Worm (Caenorhabditis elegans) whole organism, L4 larva: ENCODE measurements around the gene dpy-28.
"Not testable (repeated sequence)": the region's sequence is repeated elsewhere in the genome, so short reads cannot be mapped to it uniquely, and the experiment has no call there.

Experiments used
- F10B5.3 ChIP-seq: sonication (generic microtip); optimal IDR thresholded peaks from 2 replicates; lab custom pipeline; 2016; ENCODE audit warnings: mild to moderate bottlenecking, missing genetic modification characterization, missing compliant biosample characterization
- F26F4.8 ChIP-seq: fragments of 200-800 bp; sonication (Bioruptor generic); conservative IDR thresholded peaks from 2 replicates; pipeline ENCODE4 v1.3.6; 2022; ENCODE audit warnings: missing genetic modification characterization, missing compliant biosample characterization
- F49E8.2 ChIP-seq: sonication (generic microtip); optimal IDR thresholded peaks from 2 replicates; lab custom pipeline; 2016; ENCODE audit warnings: missing compliant biosample characterization, mild to moderate bottlenecking, missing genetic modification characterization, borderline replicate concordance
- Y48G9A.11 ChIP-seq: fragments of 200-800 bp; sonication (Bioruptor generic); IDR thresholded peaks from 2 replicates; pipeline ENCODE4 v1.3.6; 2022; ENCODE audit warnings: missing genetic modification reagents, missing genetic modification characterization, missing compliant biosample characterization
- Y5F2A.4 ChIP-seq: fragments of 200-800 bp; sonication (Bioruptor generic); optimal IDR thresholded peaks from 2 replicates; lab custom pipeline; 2018; ENCODE audit warnings: mild to moderate bottlenecking, missing genetic modification characterization, missing compliant biosample characterization
- ZK337.2 ChIP-seq: fragments of 200-800 bp; sonication (Bioruptor generic); IDR thresholded peaks from 2 replicates; pipeline ENCODE4 v1.3.6; 2022; ENCODE audit warnings: missing genetic modification reagents, missing genetic modification characterization, missing compliant biosample characterization
- ZK546.5 ChIP-seq, 2 experiments: sonication (generic microtip); optimal IDR thresholded peaks; 2 replicates each; lab custom pipeline; 2017; ENCODE audit warnings: missing biosample characterization in 2 of 2, missing genetic modification characterization in 2 of 2
- aly-2 ChIP-seq: sonication (generic microtip); optimal IDR thresholded peaks from 2 replicates; lab custom pipeline; 2018; ENCODE audit warnings: missing biosample characterization, missing genetic modification characterization
- attf-4 ChIP-seq: sonication (generic microtip); optimal IDR thresholded peaks from 3 replicates; lab custom pipeline; 2017; ENCODE audit warnings: missing biosample characterization, missing genetic modification characterization
- ceh-20 ChIP-seq: fragments of 200-800 bp; sonication (Bioruptor generic); IDR thresholded peaks from 2 replicates; pipeline ENCODE4 v1.3.6; 2022; ENCODE audit warnings: missing genetic modification reagents, missing genetic modification characterization, missing compliant biosample characterization
- ceh-32 ChIP-seq: sonication (generic microtip); optimal IDR thresholded peaks from 2 replicates; lab custom pipeline; 2016; ENCODE audit warnings: mild to moderate bottlenecking, missing genetic modification characterization, missing compliant biosample characterization; ENCODE audit not compliant: poor library complexity
- daf-12 ChIP-seq: fragments of 150-350 bp; optimal IDR thresholded peaks from 2 replicates; lab custom pipeline; 2014; ENCODE audit warnings: missing biosample characterization, missing genetic modification reagents, missing genetic modification characterization
- dmd-8 ChIP-seq: fragments of 200-800 bp; sonication (Bioruptor generic); IDR thresholded peaks from 2 replicates; pipeline ENCODE4 v1.3.6; 2022; ENCODE audit warnings: missing genetic modification characterization, missing compliant biosample characterization
- duxl-1 ChIP-seq: sonication (generic microtip); optimal IDR thresholded peaks from 2 replicates; lab custom pipeline; 2016; ENCODE audit warnings: mild to moderate bottlenecking, missing genetic modification characterization, moderate library complexity, missing compliant biosample characterization; ENCODE audit not compliant: poor library complexity
- egl-43 ChIP-seq: fragments of 200-800 bp; sonication (Bioruptor generic); IDR thresholded peaks from 2 replicates; pipeline ENCODE4 v1.3.6; 2022; ENCODE audit warnings: missing genetic modification reagents, missing genetic modification characterization, missing compliant biosample characterization
- fkh-10 ChIP-seq: fragments of 150-350 bp; optimal IDR thresholded peaks from 2 replicates; lab custom pipeline; 2014; ENCODE audit warnings: missing biosample characterization, missing genetic modification reagents, missing genetic modification characterization
- fos-1 ChIP-seq: fragments of 150-350 bp; optimal IDR thresholded peaks from 2 replicates; lab custom pipeline; 2014; ENCODE audit warnings: missing biosample characterization, missing genetic modification characterization
- gei-8 ChIP-seq: fragments of 200-800 bp; sonication (Bioruptor generic); optimal IDR thresholded peaks from 2 replicates; lab custom pipeline; 2018; ENCODE audit warnings: mild to moderate bottlenecking, missing genetic modification characterization, missing compliant biosample characterization
- hlh-11 ChIP-seq: fragments of 200-800 bp; sonication (Bioruptor generic); optimal IDR thresholded peaks from 2 replicates; lab custom pipeline; 2018; ENCODE audit warnings: mild to moderate bottlenecking, missing genetic modification characterization, missing compliant biosample characterization
- hmg-1.1 ChIP-seq: fragments of 200-800 bp; sonication (Bioruptor generic); IDR thresholded peaks from 2 replicates; pipeline ENCODE4 v1.3.6; 2022; ENCODE audit warnings: missing genetic modification reagents, missing genetic modification characterization, missing compliant biosample characterization
- lin-1 ChIP-seq: fragments of 200-800 bp; sonication (Bioruptor generic); IDR thresholded peaks from 2 replicates; pipeline ENCODE4 v1.3.6; 2022; ENCODE audit warnings: missing genetic modification reagents, missing genetic modification characterization, missing compliant biosample characterization
- lin-29 ChIP-seq: fragments of 200-800 bp; sonication (Bioruptor generic); IDR thresholded peaks from 2 replicates; pipeline ENCODE4 v1.3.6; 2022; ENCODE audit warnings: missing genetic modification reagents, missing genetic modification characterization, missing compliant biosample characterization
- lin-38 ChIP-seq: fragments of 200-800 bp; sonication (Bioruptor generic); IDR thresholded peaks from 2 replicates; pipeline ENCODE4 v1.3.6; 2022; ENCODE audit warnings: missing genetic modification reagents, missing genetic modification characterization, missing compliant biosample characterization
- lsy-2 ChIP-seq, 2 experiments: fragments of 150-350 bp in 1 of 2; sonication (generic microtip) in 1 of 2; optimal IDR thresholded peaks; 2 replicates each; lab custom pipeline; 2014 to 2017; ENCODE audit warnings: missing biosample characterization in 2 of 2, missing genetic modification characterization in 2 of 2
- mdl-1 ChIP-seq, 2 experiments: fragments of 150-350 bp in 1 of 2; sonication (generic microtip) in 1 of 2; optimal IDR thresholded peaks; 2 replicates each; lab custom pipeline; 2014 to 2017; ENCODE audit warnings: missing biosample characterization in 2 of 2, missing genetic modification characterization in 2 of 2
- mdt-29 ChIP-seq: fragments of 200-800 bp; sonication (Bioruptor generic); IDR thresholded peaks from 2 replicates; pipeline ENCODE4 v1.3.6; 2022; ENCODE audit warnings: missing genetic modification reagents, missing genetic modification characterization, missing compliant biosample characterization
- mes-2 ChIP-seq: sonication (generic microtip); optimal IDR thresholded peaks from 2 replicates; lab custom pipeline; 2016; ENCODE audit warnings: missing genotype, mild to moderate bottlenecking, missing genetic modification characterization, missing compliant biosample characterization; ENCODE audit not compliant: poor library complexity, severe bottlenecking
- mxl-2 ChIP-seq: fragments of 200-800 bp; sonication (Bioruptor generic); conservative IDR thresholded peaks from 2 replicates; pipeline ENCODE4 v1.3.6; 2022; ENCODE audit warnings: missing genetic modification reagents, missing genetic modification characterization, missing compliant biosample characterization
- mxl-3 ChIP-seq: fragments of 200-800 bp; sonication (Bioruptor generic); optimal IDR thresholded peaks from 2 replicates; lab custom pipeline; 2018; ENCODE audit warnings: mild to moderate bottlenecking, missing genetic modification characterization, missing compliant biosample characterization
- nhr-102 ChIP-seq: sonication (generic microtip); optimal IDR thresholded peaks from 2 replicates; lab custom pipeline; 2016; ENCODE audit warnings: mild to moderate bottlenecking, missing genetic modification characterization, moderate library complexity, missing compliant biosample characterization
- nhr-25 ChIP-seq: sonication (generic microtip); optimal IDR thresholded peaks from 2 replicates; lab custom pipeline; 2017; ENCODE audit warnings: missing genetic modification characterization, mild to moderate bottlenecking, missing compliant biosample characterization, antibody characterized with exemption, moderate library complexity, borderline replicate concordance; ENCODE audit not compliant: insufficient read depth
- nhr-41 ChIP-seq: fragments of 200-800 bp; sonication (Bioruptor generic); IDR thresholded peaks from 2 replicates; pipeline ENCODE4 v1.3.6; 2022; ENCODE audit warnings: missing genetic modification reagents, missing genetic modification characterization, missing compliant biosample characterization
- nhr-42 ChIP-seq: fragments of 200-800 bp; sonication (Bioruptor generic); IDR thresholded peaks from 2 replicates; pipeline ENCODE4 v1.3.6; 2022; ENCODE audit warnings: missing genetic modification characterization, missing compliant biosample characterization
- nhr-76 ChIP-seq: fragments of 150-350 bp; optimal IDR thresholded peaks from 2 replicates; lab custom pipeline; 2014; ENCODE audit warnings: missing biosample characterization, missing genetic modification characterization
- php-3 ChIP-seq: fragments of 200-800 bp; sonication (Bioruptor generic); IDR thresholded peaks from 2 replicates; pipeline ENCODE4 v1.3.6; 2022; ENCODE audit warnings: missing genetic modification reagents, missing genetic modification characterization, missing compliant biosample characterization
- saeg-2 ChIP-seq: fragments of 200-800 bp; sonication (Bioruptor generic); IDR thresholded peaks from 2 replicates; pipeline ENCODE4 v1.3.6; 2022; ENCODE audit warnings: missing genetic modification reagents, missing genetic modification characterization, missing compliant biosample characterization
- sdz-12 ChIP-seq: fragments of 200-800 bp; sonication (Bioruptor generic); optimal IDR thresholded peaks from 2 replicates; lab custom pipeline; 2018; ENCODE audit warnings: mild to moderate bottlenecking, missing genetic modification characterization, missing compliant biosample characterization
- set-16 ChIP-seq: fragments of 200-800 bp; sonication (Bioruptor generic); IDR thresholded peaks from 2 replicates; pipeline ENCODE4 v1.3.6; 2022; ENCODE audit warnings: missing genetic modification reagents, missing genetic modification characterization, missing compliant biosample characterization
- snpc-4 ChIP-seq: fragments of 150-350 bp; optimal IDR thresholded peaks from 2 replicates; lab custom pipeline; 2014; ENCODE audit warnings: missing biosample characterization, missing genetic modification characterization
- unc-130 ChIP-seq: sonication (generic microtip); optimal IDR thresholded peaks from 2 replicates; lab custom pipeline; 2016; ENCODE audit warnings: missing genetic modification reagents, missing genetic modification characterization, missing compliant biosample characterization
- vab-7 ChIP-seq: fragments of 200-800 bp; sonication (Bioruptor generic); IDR thresholded peaks from 2 replicates; pipeline ENCODE4 v1.3.6; 2022; ENCODE audit warnings: missing genetic modification reagents, missing genetic modification characterization, missing compliant biosample characterization
- zip-11 ChIP-seq: fragments of 200-800 bp; sonication (Bioruptor generic); IDR thresholded peaks from 2 replicates; pipeline ENCODE4 v1.3.6; 2022; ENCODE audit warnings: missing genetic modification characterization, missing compliant biosample characterization
- zip-2 ChIP-seq: fragments of 150-350 bp; optimal IDR thresholded peaks from 2 replicates; lab custom pipeline; 2014; ENCODE audit warnings: missing biosample characterization, missing genetic modification characterization

The dpy-28 gene

DNA sequence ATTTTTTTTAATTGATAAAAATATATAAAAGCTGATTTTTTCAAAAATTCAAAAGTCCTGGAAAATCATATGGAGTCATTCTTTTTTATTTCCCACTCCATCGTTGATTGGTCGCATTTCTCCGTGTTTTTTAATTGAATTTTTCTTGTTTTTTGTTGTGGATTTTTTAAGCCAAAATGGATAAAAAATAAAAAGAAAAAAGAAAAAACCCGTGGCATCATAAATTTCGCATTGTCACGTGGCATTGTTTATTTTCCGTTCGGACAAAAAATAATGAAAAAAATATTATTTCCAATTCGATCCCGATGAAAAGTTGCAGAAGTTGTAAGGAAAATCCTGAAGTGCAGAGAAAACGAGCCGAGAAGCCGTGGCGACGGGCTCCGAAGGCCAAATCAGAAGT is 42.7 kb downstream of the dpy-28 start, which contains the start of gene klp-7:
Gene klp-7 (plus strand): TSS at position 301 of the 400 bp plus-strand sequence.
- not testable (repeated sequence) for TF ChIP-seq zip-2; snpc-4; mes-2 (tag; lab: Kevin White, UChicago)

DNA sequence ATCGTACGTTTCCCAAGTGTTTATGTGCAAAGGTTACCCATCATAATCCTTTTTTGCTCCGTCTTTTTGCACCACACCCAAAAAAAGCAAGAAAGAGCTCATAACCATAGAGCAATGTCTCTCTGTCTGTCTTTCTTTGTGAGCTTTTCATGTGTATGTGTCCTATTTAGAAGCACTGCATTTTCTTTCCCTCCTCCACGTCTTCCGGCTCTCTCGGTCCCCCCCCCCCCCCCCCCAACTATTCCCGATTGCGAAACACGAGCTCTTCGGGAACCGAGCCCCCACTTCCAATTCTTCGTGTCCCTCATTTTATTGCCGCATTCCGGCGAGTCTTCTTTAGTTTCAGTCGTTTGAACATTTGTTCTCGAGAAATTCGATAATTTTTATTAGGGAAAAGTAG is 43.9 kb downstream of the dpy-28 start:
- peak; percentile 71 for TF ChIP-seq set-16 (GFP tag; lab: Robert Waterston, UW)
- peak; percentile 29; the same call in 1 of the 2 replicates for TF ChIP-seq hmg-1.1 (GFP tag; lab: Robert Waterston, UW)
- no peak for TF ChIP-seq mdl-1 (tag; optimal IDR thresholded peaks at IDR 0.05; lab: Kevin White, UChicago)
- TF ChIP-seq attf-4 (tag; lab: Kevin White, UChicago) = no peak
- TF ChIP-seq vab-7 (GFP tag; lab: Robert Waterston, UW) = 0 out of 2 replicates have a peak, but pooled peaks have one; percentile 40

DNA sequence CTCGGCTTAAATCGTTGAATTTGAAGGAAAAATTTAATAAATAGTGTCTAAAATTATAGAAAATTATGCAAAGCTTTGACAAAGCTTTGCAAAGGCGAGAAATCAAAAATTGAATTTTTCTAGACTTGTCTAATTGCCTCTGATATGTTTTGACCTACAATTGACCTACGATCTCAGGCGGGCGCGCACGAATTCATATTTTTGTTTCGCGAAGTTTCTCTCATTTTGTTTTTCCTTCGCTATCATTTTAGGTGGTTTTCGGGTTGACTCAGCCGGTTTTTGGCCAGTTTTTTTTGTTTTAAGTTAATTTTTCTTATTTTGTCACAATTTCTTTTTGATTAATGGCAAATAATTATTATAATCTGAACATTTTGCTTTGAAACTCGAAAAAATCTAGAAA is 44.3 kb downstream of the dpy-28 start:
- TF ChIP-seq ZK546.5 (tag; optimal IDR thresholded peaks at IDR 0.05; lab: Kevin White, UChicago) (no peak), F49E8.2 (tag; lab: Kevin White, UChicago) (peak; percentile 75), duxl-1 (tag; lab: Kevin White, UChicago) (no peak), Y48G9A.11 (GFP tag; lab: Robert Waterston, UW) (0 out of 2 replicates have a peak, but pooled peaks have one; percentile 18), unc-130 (GFP tag; lab: Kevin White, UChicago) (peak; percentile 70), aly-2 (tag; lab: Kevin White, UChicago) (no peak), lin-38 (GFP tag; lab: Robert Waterston, UW) (peak; percentile 63), ceh-20 (GFP tag; lab: Robert Waterston, UW) (no peak), mes-2 (tag; lab: Kevin White, UChicago) (no peak), F26F4.8 (no peak), hlh-11 (no peak), nhr-102 (tag; lab: Kevin White, UChicago) (no peak), dmd-8 (GFP tag; lab: Robert Waterston, UW) (no peak), daf-12 (tag; lab: Kevin White, UChicago) (no peak), attf-4 (tag; lab: Kevin White, UChicago) (no peak), lin-29 (GFP tag; lab: Robert Waterston, UW) (no peak), mdt-29 (GFP tag; lab: Robert Waterston, UW) (0 out of 2 replicates have a peak, but pooled peaks have one; percentile 24)

DNA sequence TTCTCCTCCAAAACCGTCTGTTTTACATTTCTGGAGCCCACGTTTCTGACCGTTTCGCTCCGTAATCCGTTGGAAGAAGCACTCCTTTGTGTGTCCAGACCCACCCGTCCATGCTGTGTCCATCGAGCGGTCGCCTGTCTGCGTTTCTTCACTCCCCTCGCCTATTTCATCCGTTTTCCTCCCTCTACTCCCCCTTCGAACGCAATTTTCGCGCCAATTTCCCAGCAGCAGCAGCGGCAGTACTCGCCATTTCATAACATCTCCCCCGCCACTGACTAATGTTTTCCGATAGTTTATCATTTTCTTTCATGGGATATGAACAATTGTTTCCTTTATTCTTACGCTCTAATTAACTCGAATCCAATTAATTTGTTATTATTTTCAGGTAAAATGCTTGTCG is 45.0 kb downstream of the dpy-28 start:
- TF ChIP-seq F10B5.3 = no peak
- TF ChIP-seq php-3 = no peak
- no peak for TF ChIP-seq ZK337.2 (GFP tag; lab: Robert Waterston, UW)
- peak; percentile 64 for TF ChIP-seq mxl-3 (GFP tag; lab: Kevin White, UChicago)
- TF ChIP-seq lsy-2 (tag; optimal IDR thresholded peaks at IDR 0.05; lab: Kevin White, UChicago) = no peak
- TF ChIP-seq nhr-76 (tag; lab: Kevin White, UChicago) = no peak
- no peak for TF ChIP-seq mxl-2 (GFP tag; lab: Robert Waterston, UW)
- TF ChIP-seq nhr-25 (tag; lab: Kevin White, UChicago) = no peak
- no peak for TF ChIP-seq saeg-2 (GFP tag; lab: Robert Waterston, UW)
- TF ChIP-seq zip-11 (GFP tag; lab: Robert Waterston, UW) = no peak
- peak; percentile 36 for TF ChIP-seq mes-2 (tag; lab: Kevin White, UChicago)
- TF ChIP-seq ceh-32 (tag; lab: Kevin White, UChicago) = no peak
- peak; percentile 53 for TF ChIP-seq set-16 (GFP tag; lab: Robert Waterston, UW)
- 0 out of 2 replicates have a peak, but pooled peaks have one; percentile 7 for TF ChIP-seq egl-43 (GFP tag; lab: Robert Waterston, UW)
- TF ChIP-seq dmd-8 (GFP tag; lab: Robert Waterston, UW) = 0 out of 2 replicates have a peak, but pooled peaks have one; percentile 5
- TF ChIP-seq fkh-10 (GFP tag; lab: Kevin White, UChicago) = no peak
- TF ChIP-seq sdz-12 (GFP tag; lab: Kevin White, UChicago) = no peak
- no peak for TF ChIP-seq zip-2
- TF ChIP-seq nhr-42 (GFP tag; lab: Robert Waterston, UW) = no peak
- no peak for TF ChIP-seq nhr-41 (GFP tag; lab: Robert Waterston, UW)
- TF ChIP-seq fos-1 (tag; lab: Kevin White, UChicago) = no peak
- no peak for TF ChIP-seq lin-1 (GFP tag; lab: Robert Waterston, UW)
- TF ChIP-seq gei-8 (GFP tag; lab: Kevin White, UChicago) = no peak
- TF ChIP-seq unc-130 (GFP tag; lab: Kevin White, UChicago) = no peak
- TF ChIP-seq Y5F2A.4 (GFP tag; lab: Kevin White, UChicago) = no peak
- no peak for TF ChIP-seq F26F4.8
